Worm (Caenorhabditis elegans): ENCODE results near the gene mrpl-50.
A peak's percentile ranks its signal among the peaks of the same experiment; 100 is the strongest.

The mrpl-50 gene

DNA sequence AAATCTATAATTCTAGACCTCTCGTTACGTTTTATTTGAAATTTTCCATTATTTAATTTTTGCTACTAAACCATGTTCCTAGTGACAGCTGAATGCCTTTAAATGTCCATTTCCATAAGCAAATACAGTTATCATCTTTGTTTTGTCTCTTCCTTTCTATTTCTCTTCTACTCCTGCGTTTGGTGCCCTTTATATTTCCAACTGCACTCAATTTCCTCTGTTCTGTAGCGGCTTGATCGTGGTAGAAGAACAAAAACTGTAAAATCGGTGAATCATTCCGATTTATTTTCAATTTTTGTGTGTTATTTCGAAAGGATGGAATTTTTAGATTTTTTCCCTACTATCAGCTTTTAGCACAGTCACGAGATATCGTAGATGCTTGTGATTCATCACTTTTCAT, 33.7 kb upstream of the mrpl-50 start:
- TF ChIP-seq mec-3 (tag; optimal IDR thresholded peaks at IDR 0.05; ENCODE audit: borderline replicate concordance) (no peak), ceh-18 (tag; optimal IDR thresholded peaks at IDR 0.05) (no peak), ets-4 (tag; optimal IDR thresholded peaks at IDR 0.05) (no peak), fkh-6 (tag; optimal IDR thresholded peaks at IDR 0.05) (no peak), syd-9 (tag; optimal IDR thresholded peaks at IDR 0.05) (no peak), ceh-6 (GFP tag; optimal IDR thresholded peaks at IDR 0.05) (no peak), ceh-48 (tag; optimal IDR thresholded peaks at IDR 0.05) (no peak), elt-2 (tag; optimal IDR thresholded peaks at IDR 0.05) (no peak), unc-42 (tag; optimal IDR thresholded peaks at IDR 0.05) (no peak), ahr-1 (tag; optimal IDR thresholded peaks at IDR 0.05) (no peak), unc-55 (GFP tag; optimal IDR thresholded peaks at IDR 0.05) (no peak), ceh-34 (tag; optimal IDR thresholded peaks at IDR 0.05) (no peak), sox-4 (tag; optimal IDR thresholded peaks at IDR 0.05) (no peak), hlh-13 (GFP tag; optimal IDR thresholded peaks at IDR 0.05) (no peak), hlh-15 (tag; optimal IDR thresholded peaks at IDR 0.05) (no peak), zip-5 (tag; optimal IDR thresholded peaks at IDR 0.05) (no peak), T23F11.4 (GFP tag; optimal IDR thresholded peaks at IDR 0.05) (no peak), ceh-19 (GFP tag; optimal IDR thresholded peaks at IDR 0.05) (no peak)

DNA sequence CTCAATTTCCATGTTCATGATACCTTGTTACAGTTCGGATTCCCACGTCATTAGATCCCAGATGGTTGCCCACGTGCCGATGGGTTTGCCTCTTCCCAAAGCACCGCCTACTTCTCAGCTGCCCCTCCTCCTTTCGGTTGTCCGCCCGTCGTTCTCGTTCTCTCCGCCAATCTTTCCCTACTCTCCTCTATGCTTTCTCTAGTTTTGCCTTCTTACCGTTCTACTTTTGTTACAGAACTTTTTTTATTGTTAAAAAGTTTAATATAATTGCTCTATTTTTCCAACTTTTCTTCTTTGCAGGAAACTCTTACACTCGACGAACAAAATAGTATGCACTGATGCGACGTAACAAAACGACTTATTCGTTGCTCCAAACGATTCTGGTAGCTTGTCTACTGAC, 33.1 kb upstream of the mrpl-50 start, which contains the start of gene lat-1:
lat-1 (plus strand) TSS at position 301 of the 400 bp plus-strand sequence.
- TF ChIP-seq Y22D7AL.16 (tag; optimal IDR thresholded peaks at IDR 0.05) (no peak), syd-9 (tag; optimal IDR thresholded peaks at IDR 0.05) (no peak), che-1 (tag; optimal IDR thresholded peaks at IDR 0.05) (no peak), elt-2 (tag; optimal IDR thresholded peaks at IDR 0.05) (no peak), ceh-34 (tag; optimal IDR thresholded peaks at IDR 0.05) (peak; percentile 2)

DNA sequence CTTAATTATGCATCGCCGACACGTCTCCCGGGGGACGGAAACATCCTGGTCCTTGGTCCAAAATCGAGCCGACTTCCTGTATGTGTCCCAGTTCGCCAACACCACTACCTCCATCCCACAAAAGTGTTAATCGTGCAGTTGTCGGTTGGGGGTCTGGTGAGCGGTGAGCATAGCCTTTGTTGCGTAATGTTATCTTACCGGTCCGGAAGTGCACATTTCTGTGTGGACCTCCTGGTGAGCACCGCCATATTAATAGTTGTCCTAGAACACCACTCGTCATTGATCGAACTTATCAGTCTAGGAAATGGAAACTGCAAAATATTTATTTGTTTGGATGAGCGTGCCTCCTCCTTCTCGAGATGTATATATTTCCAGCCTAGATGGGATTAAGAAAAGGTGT, 32.4 kb upstream of the mrpl-50 start:
- TF ChIP-seq pag-3 (tag; optimal IDR thresholded peaks at IDR 0.05; ENCODE audit: borderline replicate concordance), result no peak
- TF ChIP-seq unc-42 (tag; optimal IDR thresholded peaks at IDR 0.05), result peak; percentile 0
- peak; percentile 57 for TF ChIP-seq ref-2 (tag; optimal IDR thresholded peaks at IDR 0.05)

DNA sequence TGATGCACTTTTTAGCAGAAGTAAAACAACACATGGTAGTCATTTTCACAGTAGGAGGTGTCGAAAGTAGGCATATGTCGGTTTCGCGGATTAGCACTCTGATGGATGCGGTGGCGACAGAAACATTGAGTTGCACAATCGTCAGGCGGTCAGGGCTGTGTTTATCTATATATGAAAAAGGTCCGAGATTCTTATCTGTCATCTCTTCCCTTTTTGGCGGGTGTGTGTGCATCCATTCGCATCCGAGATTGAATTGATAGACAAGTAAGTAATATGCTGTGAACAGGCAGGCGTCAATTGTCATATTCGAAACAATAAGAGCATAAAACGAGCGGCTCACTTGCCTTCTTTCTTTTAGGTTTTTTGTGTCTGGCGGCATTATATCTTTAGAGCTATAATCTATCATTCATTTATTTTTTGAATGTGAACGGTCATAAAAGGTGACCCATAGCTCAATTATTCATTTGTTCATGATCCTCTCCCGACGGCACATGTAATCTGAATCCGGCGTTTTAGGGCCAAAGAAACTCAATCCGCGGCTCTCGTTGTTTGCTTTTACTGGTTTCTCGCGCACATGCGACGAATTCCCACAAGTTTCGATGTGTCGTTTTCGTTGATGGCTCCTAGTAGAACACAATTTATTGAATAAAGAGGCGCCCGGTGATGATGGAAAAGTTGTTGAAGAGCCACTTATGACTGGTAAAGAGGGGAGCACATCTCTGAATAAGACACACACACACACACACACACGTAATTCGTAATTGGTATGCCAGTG, 30.9 kb upstream of the mrpl-50 start:
- TF ChIP-seq C38D4.7 (GFP tag; optimal IDR thresholded peaks at IDR 0.05) (no peak), unc-42 (tag; optimal IDR thresholded peaks at IDR 0.05) (peak; percentile 29), hlh-6 (tag; optimal IDR thresholded peaks at IDR 0.05) (no peak), odd-2 (tag; optimal IDR thresholded peaks at IDR 0.05) (no peak), elt-2 (tag; optimal IDR thresholded peaks at IDR 0.05) (no peak), pqm-1 (tag; optimal IDR thresholded peaks at IDR 0.05) (no peak), unc-55 (GFP tag; optimal IDR thresholded peaks at IDR 0.05) (peak; percentile 6), tbx-2 (tag; optimal IDR thresholded peaks at IDR 0.05) (peak; percentile 15), fax-1 (tag; optimal IDR thresholded peaks at IDR 0.05) (no peak), ceh-24 (tag; optimal IDR thresholded peaks at IDR 0.05) (no peak), npax-4 (tag; optimal IDR thresholded peaks at IDR 0.05) (no peak), ama-1 (optimal IDR thresholded peaks at IDR 0.05) (no peak), C08G9.2 (tag; optimal IDR thresholded peaks at IDR 0.05) (no peak), pha-4 (tag; optimal IDR thresholded peaks at IDR 0.05) (no peak), ceh-45 (GFP tag; IDR thresholded peaks at IDR 0.05) (no peak), hlh-13 (GFP tag; optimal IDR thresholded peaks at IDR 0.05) (no peak), unc-3 (GFP tag; conservative IDR thresholded peaks at IDR 0.05) (no peak), unc-3 (tag; optimal IDR thresholded peaks at IDR 0.05) (no peak), hlh-30 (tag; optimal IDR thresholded peaks at IDR 0.05; ENCODE audit: insufficient read depth) (no peak), ref-2 (tag; optimal IDR thresholded peaks at IDR 0.05) (no peak), pat-9 (tag; optimal IDR thresholded peaks at IDR 0.05) (no peak), ceh-34 (tag; optimal IDR thresholded peaks at IDR 0.05) (peak; percentile 52), ceh-6 (GFP tag; optimal IDR thresholded peaks at IDR 0.05) (no peak), che-1 (tag; optimal IDR thresholded peaks at IDR 0.05) (no peak), ztf-16 (tag; optimal IDR thresholded peaks at IDR 0.05) (no peak), ceh-31 (tag; optimal IDR thresholded peaks at IDR 0.05) (no peak), tbx-7 (tag; optimal IDR thresholded peaks at IDR 0.05) (no peak), unc-86 (tag; optimal IDR thresholded peaks at IDR 0.05) (no peak), ahr-1 (tag; optimal IDR thresholded peaks at IDR 0.05) (no peak), mec-3 (tag; optimal IDR thresholded peaks at IDR 0.05; ENCODE audit: borderline replicate concordance) (no peak), syd-9 (tag; optimal IDR thresholded peaks at IDR 0.05) (no peak), pag-3 (tag; optimal IDR thresholded peaks at IDR 0.05; ENCODE audit: borderline replicate concordance) (no peak), ceh-19 (GFP tag; optimal IDR thresholded peaks at IDR 0.05) (peak; percentile 52)

Data from whole organism, late embryonic.